Fruit fly (Drosophila melanogaster) Kc167 (cell line): ENCODE results near the gene Nfs1.
A peak's percentile ranks its signal among the peaks of the same experiment; 100 is the strongest.
"Not testable (repeated sequence)": the region's sequence is repeated elsewhere in the genome, so short reads cannot be mapped to it uniquely, and the experiment has no call there.

Experiments
- Myc ChIP-seq: fragments of >200 bp; optimal IDR thresholded peaks from 2 replicates; lab custom pipeline; 2017; ENCODE audit warnings: missing external identifiers
- Sin3A ChIP-seq: fragments of >200 bp; optimal IDR thresholded peaks from 2 replicates; lab custom pipeline; 2018; ENCODE audit warnings: missing external identifiers
- h ChIP-seq: fragments of >200 bp; optimal IDR thresholded peaks from 3 replicates; lab custom pipeline; 2018; ENCODE audit warnings: missing external identifiers
- insv ChIP-seq: fragments of >200 bp; optimal IDR thresholded peaks from 3 replicates; lab custom pipeline; 2018; ENCODE audit warnings: missing external identifiers
- psq ChIP-seq: fragments of >200 bp; optimal IDR thresholded peaks from 2 replicates; lab custom pipeline; 2017; ENCODE audit warnings: missing external identifiers
- ttk ChIP-seq: sonication (Bioruptor generic); optimal IDR thresholded peaks from 2 replicates; lab custom pipeline; 2017; ENCODE audit warnings: missing external identifiers

Nfs1 gene

dm6 chr2L:11976955-11977354, 22.5 kb upstream of the Nfs1 start:
- TF ChIP-seq ttk (lab: Kevin White, UChicago) (no peak), insv (lab: Kevin White, UChicago) (no peak), psq (no peak), Myc (lab: Kevin White, UChicago) (no peak), Sin3A (lab: Kevin White, UChicago) (no peak), h (lab: Kevin White, UChicago) (no peak)

dm6 chr2L:11977721-11978120, 21.7 kb upstream of the Nfs1 start:
- TF ChIP-seq ttk (lab: Kevin White, UChicago) (no peak), Myc (lab: Kevin White, UChicago) (no peak), insv (lab: Kevin White, UChicago) (no peak), h (lab: Kevin White, UChicago) (no peak), Sin3A (lab: Kevin White, UChicago) (no peak), psq (no peak)

dm6 chr2L:11980075-11980474, 19.4 kb upstream of the Nfs1 start:
- TF ChIP-seq Sin3A (lab: Kevin White, UChicago) (no peak), insv (lab: Kevin White, UChicago) (no peak), psq (no peak)

- TF ChIP-seq Myc (lab: Kevin White, UChicago), result no peak
- TF ChIP-seq ttk (lab: Kevin White, UChicago), result no peak
- no peak for TF ChIP-seq Sin3A (lab: Kevin White, UChicago)
- TF ChIP-seq psq, result no peak
- no peak for TF ChIP-seq insv (lab: Kevin White, UChicago)
- no peak for TF ChIP-seq h (lab: Kevin White, UChicago)
These were observed 18.2 kb upstream of the Nfs1 start, which contains the start of gene CG16965 for dm6 chr2L:11981210-11981609. Gene CG16965 (plus strand): TSS chr2L:11981591.

- no peak for TF ChIP-seq ttk (lab: Kevin White, UChicago)
These were observed 11.5 kb upstream of the Nfs1 start, which contains the start of the genes CG6686 and CG34163 for dm6 chr2L:11987945-11988344. Gene CG6686 (minus strand): TSS chr2L:11988039. Gene CG34163 (plus strand): TSS chr2L:11988270.

dm6 chr2L:11989210-11989609, 10.2 kb upstream of the Nfs1 start:
- TF ChIP-seq Sin3A (lab: Kevin White, UChicago) (no peak), psq (no peak), Myc (lab: Kevin White, UChicago) (no peak), h (lab: Kevin White, UChicago) (no peak), insv (lab: Kevin White, UChicago) (no peak), ttk (lab: Kevin White, UChicago) (peak; percentile 93)

- TF ChIP-seq Myc (lab: Kevin White, UChicago), result no peak
These were observed 9.7 kb upstream of the Nfs1 start, which contains the start of the genes zuc and dgt2 for dm6 chr2L:11989729-11990128. Gene zuc (minus strand): TSS chr2L:11989882. Gene dgt2 (plus strand): TSS chr2L:11989936.

- TF ChIP-seq ttk (lab: Kevin White, UChicago), result no peak
- TF ChIP-seq Myc (lab: Kevin White, UChicago), result no peak
- no peak for TF ChIP-seq insv (lab: Kevin White, UChicago)
- no peak for TF ChIP-seq psq
- no peak for TF ChIP-seq Sin3A (lab: Kevin White, UChicago)
- no peak for TF ChIP-seq h (lab: Kevin White, UChicago)
These were observed 8.9 kb upstream of the Nfs1 start, which contains the start of gene escl for dm6 chr2L:11990458-11991065. Gene escl (plus strand): TSS chr2L:11990927.

- TF ChIP-seq Sin3A, insv, Myc (lab: Kevin White, UChicago): not testable (repeated sequence)
These were observed 6.9 kb upstream of the Nfs1 start, which contains the start of gene Ada1-2 for dm6 chr2L:11992602-11993001. Gene Ada1-2 (plus strand): TSS chr2L:11992902.

dm6 chr2L:11995332-11995790, 4.1 kb upstream of the Nfs1 start, which contains the start of the genes CG18789 and Qtzl:
Gene CG18789 (minus strand): TSS chr2L:11995432.
Gene Qtzl (plus strand): TSS chr2L:11995740.
- TF ChIP-seq Sin3A, Myc, h (lab: Kevin White, UChicago): not testable (repeated sequence)

- not testable (repeated sequence) for TF ChIP-seq Myc (lab: Kevin White, UChicago); psq; ttk (lab: Kevin White, UChicago)
These were observed 2.9 kb upstream of the Nfs1 start, which contains the start of gene Ada1-1 for dm6 chr2L:11996509-11996908. Gene Ada1-1 (plus strand): TSS chr2L:11996809.

dm6 chr2L:12001132-12001531, 1.7 kb downstream of the Nfs1 start:
- no peak for TF ChIP-seq insv (lab: Kevin White, UChicago)
- TF ChIP-seq ttk (lab: Kevin White, UChicago), result no peak
- TF ChIP-seq Sin3A (lab: Kevin White, UChicago), result no peak
- TF ChIP-seq h (lab: Kevin White, UChicago), result no peak
- no peak for TF ChIP-seq psq
- no peak for TF ChIP-seq Myc (lab: Kevin White, UChicago)

dm6 chr2L:12002051-12002450, 2.6 kb downstream of the Nfs1 start, which contains the start of gene Hacd1:
Gene Hacd1 (minus strand): TSS chr2L:12002266.
- TF ChIP-seq Sin3A (lab: Kevin White, UChicago), result no peak
